Worm (Caenorhabditis elegans): ENCODE results near the gene swsn-7.

The swsn-7 gene

ce11 chrII:8017380-8017779 is 10.2 kb downstream of the swsn-7 start, which contains the start of gene zyg-11:
Gene zyg-11, plus strand, starts transcription at chrII:8017680.
- TF ChIP-seq nfya-1 (tag; optimal IDR thresholded peaks at IDR 0.05; ENCODE audit: borderline replicate concordance, insufficient read depth) (no peak), aptf-3 (GFP tag; IDR thresholded peaks at IDR 0.05) (no peak), lin-40 (tag; optimal IDR thresholded peaks at IDR 0.05) (no peak), tbx-9 (tag; optimal IDR thresholded peaks at IDR 0.05; ENCODE audit: borderline replicate concordance) (no peak), madf-3 (GFP tag; IDR thresholded peaks at IDR 0.05) (no peak), cebp-1 (GFP tag; IDR thresholded peaks at IDR 0.05) (no peak), cebp-1 (tag; optimal IDR thresholded peaks at IDR 0.05) (no peak), lin-54 (GFP tag; optimal IDR thresholded peaks at IDR 0.05) (no peak), somi-1 (GFP tag; optimal IDR thresholded peaks at IDR 0.05) (no peak), F57A8.1 (GFP tag; optimal IDR thresholded peaks at IDR 0.05) (no peak)

DNA sequence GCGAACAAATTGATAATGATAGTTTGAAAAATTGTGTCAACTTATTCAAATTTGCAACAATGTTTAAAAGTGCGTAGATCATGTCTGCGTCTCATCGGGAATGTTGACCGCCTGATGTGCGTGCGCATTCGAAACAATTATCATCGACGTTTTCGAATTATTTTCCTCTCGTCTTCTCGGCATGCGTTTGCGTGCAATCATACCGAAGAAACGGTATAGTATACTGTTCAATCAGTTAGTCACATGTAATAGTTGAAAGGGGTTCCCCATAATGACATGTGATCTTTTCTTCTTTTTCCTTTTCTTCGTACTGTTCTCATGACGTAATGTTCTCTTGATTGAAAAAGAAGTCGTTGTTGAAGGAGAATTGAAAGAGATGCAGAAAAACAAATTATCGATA is 10.8 kb downstream of the swsn-7 start:
- peak; percentile 5 for TF ChIP-seq ama-1 (optimal IDR thresholded peaks at IDR 0.05)
- no peak for TF ChIP-seq ama-1 (GFP tag; optimal IDR thresholded peaks at IDR 0.05)
- TF ChIP-seq atf-7 (tag; optimal IDR thresholded peaks at IDR 0.05), result peak; percentile 86
- 0 out of 2 replicates have a peak, but pooled peaks have one; percentile 54 for TF ChIP-seq Y53G8AR.9 (GFP tag; conservative IDR thresholded peaks at IDR 0.05)
- no peak for TF ChIP-seq F33H1.4 (GFP tag; IDR thresholded peaks at IDR 0.05)
- TF ChIP-seq zim-3 (tag; optimal IDR thresholded peaks at IDR 0.05), result no peak
- no peak for TF ChIP-seq K12H6.12 (tag; optimal IDR thresholded peaks at IDR 0.05)
- TF ChIP-seq bed-1 (GFP tag; IDR thresholded peaks at IDR 0.05), result no peak
- TF ChIP-seq lin-54 (GFP tag; optimal IDR thresholded peaks at IDR 0.05), result peak; percentile 53
- TF ChIP-seq C17E4.6 (GFP tag; IDR thresholded peaks at IDR 0.05), result no peak
- TF ChIP-seq nfya-1 (tag; optimal IDR thresholded peaks at IDR 0.05; ENCODE audit: borderline replicate concordance, insufficient read depth), result no peak
- no peak for TF ChIP-seq F22D6.2 (tag; optimal IDR thresholded peaks at IDR 0.05)
- no peak for TF ChIP-seq rpc-1 (optimal IDR thresholded peaks at IDR 0.05)
- no peak for TF ChIP-seq rpc-1 (tag; optimal IDR thresholded peaks at IDR 0.05)
- no peak for TF ChIP-seq F10E7.11 (tag; optimal IDR thresholded peaks at IDR 0.05)
- TF ChIP-seq die-1 (tag; optimal IDR thresholded peaks at IDR 0.05), result peak; percentile 49
- no peak for TF ChIP-seq zfh-2 (GFP tag; conservative IDR thresholded peaks at IDR 0.05)
- no peak for TF ChIP-seq F55B11.4 (tag; optimal IDR thresholded peaks at IDR 0.05; ENCODE audit: borderline replicate concordance, insufficient read depth)
- TF ChIP-seq lin-35 (GFP tag; optimal IDR thresholded peaks at IDR 0.05), result peak in 1 of 3 experiments; percentile 28
- TF ChIP-seq B0336.3 (GFP tag; IDR thresholded peaks at IDR 0.05), result 0 out of 2 replicates have a peak, but pooled peaks have one; percentile 8
- TF ChIP-seq ztf-22 (GFP tag; optimal IDR thresholded peaks at IDR 0.05), result peak; percentile 17
- no peak for TF ChIP-seq F49E8.2 (tag; optimal IDR thresholded peaks at IDR 0.05; ENCODE audit: insufficient read depth)
- TF ChIP-seq F37B4.10 (GFP tag; IDR thresholded peaks at IDR 0.05), result no peak
- peak; percentile 43 for TF ChIP-seq tlf-1 (GFP tag; optimal IDR thresholded peaks at IDR 0.05)
- TF ChIP-seq aptf-2 (GFP tag; conservative IDR thresholded peaks at IDR 0.05), result no peak
- TF ChIP-seq xnd-1 (tag; optimal IDR thresholded peaks at IDR 0.05), result no peak
- peak; percentile 57 for TF ChIP-seq mcd-1 (GFP tag; IDR thresholded peaks at IDR 0.05)
- no peak for TF ChIP-seq hlh-12 (tag; optimal IDR thresholded peaks at IDR 0.05)
- no peak for TF ChIP-seq dpff-1 (tag; optimal IDR thresholded peaks at IDR 0.05)
- TF ChIP-seq let-526 (GFP tag; IDR thresholded peaks at IDR 0.05), result 0 out of 2 replicates have a peak, but pooled peaks have one; percentile 21
- peak; percentile 28 for TF ChIP-seq akir-1 (GFP tag; optimal IDR thresholded peaks at IDR 0.05)
- no peak for TF ChIP-seq lsl-1 (GFP tag; optimal IDR thresholded peaks at IDR 0.05)
- no peak for TF ChIP-seq aptf-3 (GFP tag; IDR thresholded peaks at IDR 0.05)
- no peak for TF ChIP-seq egl-18 (GFP tag; IDR thresholded peaks at IDR 0.05)
- peak; percentile 45 for TF ChIP-seq unc-62 (GFP tag; optimal IDR thresholded peaks at IDR 0.05)
- no peak for TF ChIP-seq dpl-1 (GFP tag; optimal IDR thresholded peaks at IDR 0.05)
- TF ChIP-seq hmg-1.2 (GFP tag; IDR thresholded peaks at IDR 0.05), result peak; percentile 38
- TF ChIP-seq repo-1 (tag; optimal IDR thresholded peaks at IDR 0.05), result no peak
- TF ChIP-seq sea-2 (GFP tag; IDR thresholded peaks at IDR 0.05), result no peak
- TF ChIP-seq gei-17 (GFP tag; optimal IDR thresholded peaks at IDR 0.05), result peak; percentile 5
- no peak for TF ChIP-seq efl-1 (GFP tag; optimal IDR thresholded peaks at IDR 0.05)
- no peak for TF ChIP-seq F52B5.7 (tag; optimal IDR thresholded peaks at IDR 0.05)
